Worm (Caenorhabditis elegans): ENCODE measurements around the gene nlp-11.

- TF ChIP-seq flt-1 (GFP tag; IDR thresholded peaks at IDR 0.05) (no peak), ztf-29 (GFP tag; IDR thresholded peaks at IDR 0.05) (no peak), cog-1 (tag; optimal IDR thresholded peaks at IDR 0.05) (no peak), med-1 (GFP tag; optimal IDR thresholded peaks at IDR 0.05; ENCODE audit: insufficient read depth) (no peak), ztf-23 (GFP tag; IDR thresholded peaks at IDR 0.05) (no peak), ref-1 (GFP tag; conservative IDR thresholded peaks at IDR 0.05) (no peak)
These were observed 13.0 kb upstream of the nlp-11 start, which contains the start of gene Y53C12A.10 for ce11 chrII:9704746-9705145.
